Fruit fly (Drosophila melanogaster) whole organism, adult: ENCODE measurements around the gene CG5969.
A peak's percentile ranks its signal among the peaks of the same experiment; 100 is the strongest.

Experiments
- CG11617 ChIP-seq: fragments of 200-800 bp; sonication (Bioruptor generic); optimal IDR thresholded peaks from 2 replicates; lab custom pipeline; 2017; ENCODE audit warnings: mild to moderate bottlenecking, missing biosample characterization, missing genetic modification reagents, missing genetic modification characterization
- CG12768 ChIP-seq: fragments of 200-800 bp; sonication (Bioruptor generic); optimal IDR thresholded peaks from 2 replicates; lab custom pipeline; 2017; ENCODE audit warnings: missing biosample characterization, missing genetic modification characterization, mild to moderate bottlenecking, moderate library complexity, missing genetic modification reagents
- CG14711 ChIP-seq: fragments of 200-800 bp; sonication (Bioruptor generic); optimal IDR thresholded peaks from 2 replicates; lab custom pipeline; 2018; ENCODE audit warnings: missing biosample characterization, mild to moderate bottlenecking, missing genetic modification characterization, moderate library complexity
- CG1620 ChIP-seq: fragments of 200-800 bp; sonication (Bioruptor generic); optimal IDR thresholded peaks from 2 replicates; lab custom pipeline; 2016; ENCODE audit warnings: missing biosample characterization, missing genetic modification characterization
- CG33017 ChIP-seq: fragments of 200-800 bp; sonication (Bioruptor generic); optimal IDR thresholded peaks from 2 replicates; lab custom pipeline; 2018; ENCODE audit warnings: missing biosample characterization, mild to moderate bottlenecking, missing genetic modification characterization, moderate library complexity
- CG5204 ChIP-seq: fragments of 200-800 bp; sonication (Bioruptor generic); optimal IDR thresholded peaks from 2 replicates; lab custom pipeline; 2016; ENCODE audit warnings: missing biosample characterization, missing genetic modification characterization
- CG7045 ChIP-seq: fragments of 200-800 bp; sonication (Bioruptor generic); optimal IDR thresholded peaks from 2 replicates; lab custom pipeline; 2017; ENCODE audit warnings: missing biosample characterization, mild to moderate bottlenecking, missing genetic modification characterization
- CG7101 ChIP-seq: fragments of 200-800 bp; sonication (Bioruptor generic); optimal IDR thresholded peaks from 2 replicates; lab custom pipeline; 2018; ENCODE audit warnings: missing biosample characterization, mild to moderate bottlenecking, missing genetic modification characterization, moderate library complexity
- Clk ChIP-seq: fragments of 200-800 bp; sonication (Bioruptor generic); optimal IDR thresholded peaks from 2 replicates; lab custom pipeline; 2017; ENCODE audit warnings: missing biosample characterization, missing genetic modification characterization
- Crg-1 ChIP-seq: fragments of 200-800 bp; sonication (Bioruptor generic); optimal IDR thresholded peaks from 2 replicates; lab custom pipeline; 2016; ENCODE audit warnings: missing biosample characterization, missing genetic modification characterization
- Hr96 ChIP-seq: fragments of 200-800 bp; sonication (Bioruptor generic); optimal IDR thresholded peaks from 2 replicates; lab custom pipeline; 2016; ENCODE audit warnings: missing biosample characterization, missing genetic modification characterization
- Mnt ChIP-seq: fragments of 200-800 bp; sonication (Bioruptor generic); optimal IDR thresholded peaks from 2 replicates; lab custom pipeline; 2016; ENCODE audit warnings: missing biosample characterization, mild to moderate bottlenecking, missing genetic modification characterization
- bab1 ChIP-seq: fragments of 200-800 bp; sonication (Bioruptor generic); optimal IDR thresholded peaks from 3 replicates; lab custom pipeline; 2019; ENCODE audit warnings: missing biosample characterization, mild to moderate bottlenecking, missing genetic modification characterization, moderate library complexity
- cic ChIP-seq: fragments of 200-800 bp; sonication (Bioruptor generic); optimal IDR thresholded peaks from 2 replicates; lab custom pipeline; 2017; ENCODE audit warnings: missing biosample characterization, mild to moderate bottlenecking, missing genetic modification characterization, moderate library complexity
- cnc ChIP-seq, 2 experiments: fragments of >200 bp; optimal IDR thresholded peaks; 2 replicates each; lab custom pipeline; 2017
- kay ChIP-seq: fragments of 200-800 bp; sonication (Bioruptor generic); peaks from one replicate; lab custom pipeline; 2016; ENCODE audit warnings: missing biosample characterization, missing genetic modification characterization, borderline replicate concordance
- ovo ChIP-seq: fragments of 200-800 bp; sonication (Bioruptor generic); optimal IDR thresholded peaks from 2 replicates; lab custom pipeline; 2016; ENCODE audit warnings: missing biosample characterization, missing genetic modification characterization
- pad ChIP-seq: fragments of 200-800 bp; sonication (Bioruptor generic); optimal IDR thresholded peaks from 3 replicates; lab custom pipeline; 2017; ENCODE audit warnings: missing biosample characterization, missing genetic modification characterization, mild to moderate bottlenecking, moderate library complexity, missing genetic modification reagents
- tj ChIP-seq: fragments of 200-800 bp; sonication (Bioruptor generic); optimal IDR thresholded peaks from 3 replicates; lab custom pipeline; 2017; ENCODE audit warnings: missing biosample characterization, mild to moderate bottlenecking, missing genetic modification characterization, moderate library complexity
- toe ChIP-seq: fragments of 200-800 bp; sonication (Bioruptor generic); optimal IDR thresholded peaks from 2 replicates; lab custom pipeline; 2016; ENCODE audit warnings: missing biosample characterization, missing genetic modification characterization

The CG5969 gene

dm6 chr3L:20436069-20436468, 37.5 kb upstream of the CG5969 start, which contains the start of the genes mRpL15 and CtIP:
TSS of gene mRpL15 (minus strand) at chr3L:20436209.
TSS of gene CtIP (plus strand) at chr3L:20436250.
- TF ChIP-seq tj (GFP tag; lab: Kevin White, UChicago) (no peak), Mnt (peak; percentile 16), cnc (optimal IDR thresholded peaks at IDR 0.05; lab: Kevin White, UChicago) (no peak)

- no peak for TF ChIP-seq Hr96
- TF ChIP-seq kay (GFP tag; lab: Kevin White, UChicago), result no peak
- TF ChIP-seq tj (GFP tag; lab: Kevin White, UChicago), result no peak
- TF ChIP-seq cnc (optimal IDR thresholded peaks at IDR 0.05; lab: Kevin White, UChicago), result no peak
- TF ChIP-seq CG33017 (tag; lab: Kevin White, UChicago), result no peak
- TF ChIP-seq CG14711, result no peak
- no peak for TF ChIP-seq Crg-1 (GFP tag; lab: Kevin White, UChicago)
- no peak for TF ChIP-seq CG7045
- TF ChIP-seq CG7101, result no peak
- no peak for TF ChIP-seq Mnt
- TF ChIP-seq Clk, result no peak
- TF ChIP-seq bab1 (GFP tag; lab: Kevin White, UChicago), result no peak
- no peak for TF ChIP-seq CG11617 (GFP tag; lab: Kevin White, UChicago)
- TF ChIP-seq toe, result no peak
- no peak for TF ChIP-seq ovo (GFP tag; lab: Kevin White, UChicago)
- TF ChIP-seq cic (GFP tag; lab: Kevin White, UChicago), result no peak
These were observed 33.8 kb upstream of the CG5969 start, which contains the start of gene Hpd for dm6 chr3L:20439772-20440171. TSS of gene Hpd (minus strand) at chr3L:20439872.

- TF ChIP-seq CG7101 (no peak), CG1620 (GFP tag; lab: Kevin White, UChicago) (no peak), Clk (no peak)
These were observed 32.6 kb upstream of the CG5969 start for dm6 chr3L:20440902-20441429.

- TF ChIP-seq CG1620 (GFP tag; lab: Kevin White, UChicago), result no peak
- TF ChIP-seq CG14711, result peak; percentile 18
- TF ChIP-seq CG7045, result peak; percentile 7
These were observed 31.7 kb upstream of the CG5969 start, which contains the start of gene CG5910 for dm6 chr3L:20441632-20442469. TSS of gene CG5910 (plus strand) at chr3L:20442419.

dm6 chr3L:20442674-20443313, 30.8 kb upstream of the CG5969 start:
- TF ChIP-seq CG14711, result no peak
- TF ChIP-seq CG1620 (GFP tag; lab: Kevin White, UChicago), result no peak
- TF ChIP-seq Crg-1 (GFP tag; lab: Kevin White, UChicago), result no peak
- no peak for TF ChIP-seq cic (GFP tag; lab: Kevin White, UChicago)
- TF ChIP-seq CG7045, result no peak
- TF ChIP-seq CG11617 (GFP tag; lab: Kevin White, UChicago), result no peak
- no peak for TF ChIP-seq cnc (optimal IDR thresholded peaks at IDR 0.05; lab: Kevin White, UChicago)
- no peak for TF ChIP-seq Mnt
- no peak for TF ChIP-seq bab1 (GFP tag; lab: Kevin White, UChicago)
- no peak for TF ChIP-seq CG12768 (GFP tag; lab: Kevin White, UChicago)
- no peak for TF ChIP-seq CG7101
- TF ChIP-seq CG5204 (GFP tag; lab: Kevin White, UChicago), result no peak
- TF ChIP-seq Clk, result no peak
- no peak for TF ChIP-seq Hr96
- no peak for TF ChIP-seq toe
- TF ChIP-seq CG33017 (tag; lab: Kevin White, UChicago), result no peak
- TF ChIP-seq kay (GFP tag; lab: Kevin White, UChicago), result no peak
- TF ChIP-seq pad (GFP tag; lab: Kevin White, UChicago), result no peak
- TF ChIP-seq tj (GFP tag; lab: Kevin White, UChicago), result no peak

dm6 chr3L:20444815-20445519, 28.6 kb upstream of the CG5969 start:
- TF ChIP-seq kay (GFP tag; lab: Kevin White, UChicago) (peak; percentile 86), Crg-1 (GFP tag; lab: Kevin White, UChicago) (peak; percentile 3), CG5204 (GFP tag; lab: Kevin White, UChicago) (peak; percentile 32), CG14711 (peak; percentile 85), ovo (GFP tag; lab: Kevin White, UChicago) (no peak), CG12768 (GFP tag; lab: Kevin White, UChicago) (peak; percentile 91), toe (peak; percentile 8), bab1 (GFP tag; lab: Kevin White, UChicago) (peak; percentile 68), pad (GFP tag; lab: Kevin White, UChicago) (peak; percentile 41), Clk (peak; percentile 49), Hr96 (peak; percentile 61), Mnt (peak; percentile 57), CG7101 (peak; percentile 90), cnc (optimal IDR thresholded peaks at IDR 0.05; lab: Kevin White, UChicago) (no peak), CG1620 (GFP tag; lab: Kevin White, UChicago) (peak; percentile 18), CG33017 (tag; lab: Kevin White, UChicago) (peak; percentile 89), CG7045 (peak; percentile 76), CG11617 (GFP tag; lab: Kevin White, UChicago) (peak; percentile 88), cic (GFP tag; lab: Kevin White, UChicago) (peak; percentile 9), tj (GFP tag; lab: Kevin White, UChicago) (peak; percentile 41)
